1 fruit fly cellular context compared by ENCODE assay signal in genomic region chr3R:18049272-18050015, dm6.
TF ChIP-seq lines count a peak whose summit lies in the region.

No protein-coding gene starts in this region.

TF ChIP-seq in whole organism, embryonic, 481 proteins besides CTCF, POLR2A, EP300 and RAD21 (continued from another document and continues in another):
- TF ChIP-seq psq (GFP tag; optimal IDR thresholded peaks at IDR 0.05; lab: Kevin White, UChicago) (peak; percentile 30), nom (GFP tag; optimal IDR thresholded peaks at IDR 0.05; lab: Kevin White, UChicago) (no peak), Deaf1 (tag; optimal IDR thresholded peaks at IDR 0.05; lab: Kevin White, UChicago) (peak; percentile 45), Trl (optimal IDR thresholded peaks at IDR 0.05; lab: Kevin White, UChicago) (peak; percentile 59 to 80), Trl (GFP tag; optimal IDR thresholded peaks at IDR 0.05; lab: Kevin White, UChicago) (peak; percentile 16), CG14710 (tag; optimal IDR thresholded peaks at IDR 0.05; lab: Kevin White, UChicago) (peak; percentile 65), Tbp (GFP tag; optimal IDR thresholded peaks at IDR 0.05; lab: Kevin White, UChicago) (no peak), rib (GFP tag; IDR thresholded peaks at IDR 0.05; lab: Robert Waterston, UW) (0 out of 2 replicates have a peak, but pooled peaks have one; percentile 41), BEAF-32 (GFP tag; optimal IDR thresholded peaks at IDR 0.05; lab: Kevin White, UChicago) (no peak), kay (GFP tag; optimal IDR thresholded peaks at IDR 0.05; lab: Kevin White, UChicago) (peak; percentile 57), Meics (GFP tag; optimal IDR thresholded peaks at IDR 0.05; lab: Kevin White, UChicago) (peak; percentile 71), BtbVII (GFP tag; optimal IDR thresholded peaks at IDR 0.05; lab: Kevin White, UChicago) (peak; percentile 34), CG10979 (tag; optimal IDR thresholded peaks at IDR 0.05; lab: Kevin White, UChicago) (peak; percentile 83), Aef1 (GFP tag; IDR thresholded peaks at IDR 0.05; lab: Robert Waterston, UW) (no peak; the same call in 2 of the 3 replicates), CG17912 (GFP tag; optimal IDR thresholded peaks at IDR 0.05; lab: Kevin White, UChicago) (no peak), lov (optimal IDR thresholded peaks at IDR 0.05; lab: Kevin White, UChicago) (no peak), lov (GFP tag; IDR thresholded peaks at IDR 0.05; lab: Robert Waterston, UW) (no peak), fd64A (GFP tag; optimal IDR thresholded peaks at IDR 0.05; lab: Kevin White, UChicago) (no peak), CG11696 (GFP tag; IDR thresholded peaks at IDR 0.05; lab: Robert Waterston, UW) (no peak), Adf1 (GFP tag; IDR thresholded peaks at IDR 0.05; lab: Robert Waterston, UW) (no peak), gsb-n (tag; optimal IDR thresholded peaks at IDR 0.05; lab: Kevin White, UChicago) (peak; percentile 56), CG10366 (GFP tag; IDR thresholded peaks at IDR 0.05; lab: Robert Waterston, UW) (peak; percentile 37; the same call in 1 of the 2 replicates), dati (GFP tag; IDR thresholded peaks at IDR 0.05; lab: Robert Waterston, UW) (0 out of 2 replicates have a peak, but pooled peaks have one; percentile 8), az2 (GFP tag; optimal IDR thresholded peaks at IDR 0.05; lab: Kevin White, UChicago) (peak; percentile 76), CG10959 (GFP tag; IDR thresholded peaks at IDR 0.05; lab: Robert Waterston, UW) (peak; percentile 47; the same call in 1 of the 2 replicates), CG15696 (tag; optimal IDR thresholded peaks at IDR 0.05; lab: Kevin White, UChicago) (peak; percentile 62), sima (GFP tag; optimal IDR thresholded peaks at IDR 0.05; lab: Kevin White, UChicago) (no peak), CG14965 (GFP tag; optimal IDR thresholded peaks at IDR 0.05; lab: Kevin White, UChicago; ENCODE audit: borderline replicate concordance) (no peak), Sox100B (GFP tag; optimal IDR thresholded peaks at IDR 0.05; lab: Kevin White, UChicago) (peak; percentile 75), gcm2 (GFP tag; optimal IDR thresholded peaks at IDR 0.05; lab: Kevin White, UChicago) (peak; percentile 9), dmrt99B (tag; optimal IDR thresholded peaks at IDR 0.05; lab: Kevin White, UChicago) (peak; percentile 82), pum (GFP tag; optimal IDR thresholded peaks at IDR 0.05; lab: Kevin White, UChicago) (peak; percentile 28), ase (GFP tag; IDR thresholded peaks at IDR 0.05; lab: Robert Waterston, UW) (no peak), Oaz (GFP tag; IDR thresholded peaks at IDR 0.05; lab: Robert Waterston, UW) (no peak), CG6854 (GFP tag; optimal IDR thresholded peaks at IDR 0.05; lab: Kevin White, UChicago) (no peak), Oli (tag; optimal IDR thresholded peaks at IDR 0.05; lab: Kevin White, UChicago) (peak; percentile 84), CG7556 (GFP tag; optimal IDR thresholded peaks at IDR 0.05; lab: Kevin White, UChicago) (peak; percentile 84), fd3F (GFP tag; optimal IDR thresholded peaks at IDR 0.05; lab: Kevin White, UChicago) (peak; percentile 36), lbe (GFP tag; optimal IDR thresholded peaks at IDR 0.05; lab: Kevin White, UChicago) (no peak), D19A (tag; optimal IDR thresholded peaks at IDR 0.05; lab: Kevin White, UChicago) (peak; percentile 62), Hr39 (optimal IDR thresholded peaks at IDR 0.05; lab: Kevin White, UChicago) (no peak), sug (tag; optimal IDR thresholded peaks at IDR 0.05; lab: Kevin White, UChicago) (peak; percentile 24), CG17568 (GFP tag; optimal IDR thresholded peaks at IDR 0.05; lab: Kevin White, UChicago) (peak; percentile 20), CG10147 (GFP tag; optimal IDR thresholded peaks at IDR 0.05; lab: Kevin White, UChicago) (peak; percentile 15), emc (GFP tag; optimal IDR thresholded peaks at IDR 0.05; lab: Kevin White, UChicago) (no peak), ranshi (GFP tag; IDR thresholded peaks at IDR 0.05; lab: Robert Waterston, UW) (peak; percentile 57; the same call in 1 of the 2 replicates), Atf-2 (GFP tag; optimal IDR thresholded peaks at IDR 0.05; lab: Kevin White, UChicago) (no peak), ewg (GFP tag; optimal IDR thresholded peaks at IDR 0.05; lab: Kevin White, UChicago) (peak; percentile 59), HLH4C (GFP tag; IDR thresholded peaks at IDR 0.05; lab: Robert Waterston, UW; ENCODE audit: partially characterized antibody) (no peak), Xrp1 (GFP tag; IDR thresholded peaks at IDR 0.05; lab: Robert Waterston, UW) (peak; percentile 53; the same call in 1 of the 2 replicates), Pdp1 (GFP tag; optimal IDR thresholded peaks at IDR 0.05; lab: Kevin White, UChicago) (peak; percentile 30 to 57), scrt (GFP tag; optimal IDR thresholded peaks at IDR 0.05; lab: Kevin White, UChicago) (peak; percentile 18), sens-2 (GFP tag; IDR thresholded peaks at IDR 0.05; lab: Robert Waterston, UW) (no peak), CG6683 (GFP tag; optimal IDR thresholded peaks at IDR 0.05; lab: Kevin White, UChicago) (no peak), CG3847 (GFP tag; IDR thresholded peaks at IDR 0.05; lab: Robert Waterston, UW) (peak; percentile 35), CG1602 (GFP tag; optimal IDR thresholded peaks at IDR 0.05; lab: Kevin White, UChicago) (peak; percentile 85), CG7786 (GFP tag; optimal IDR thresholded peaks at IDR 0.05; lab: Kevin White, UChicago) (peak; percentile 8), H15 (GFP tag; IDR thresholded peaks at IDR 0.05; lab: Robert Waterston, UW) (0 out of 3 replicates have a peak, but pooled peaks have one; percentile 28), D19B (GFP tag; optimal IDR thresholded peaks at IDR 0.05; lab: Kevin White, UChicago) (peak; percentile 86), eve (GFP tag; optimal IDR thresholded peaks at IDR 0.05; lab: Kevin White, UChicago) (peak in 1 of 2 experiments; percentile 79), CG3995 (GFP tag; optimal IDR thresholded peaks at IDR 0.05; lab: Kevin White, UChicago) (no peak), slbo (GFP tag; IDR thresholded peaks at IDR 0.05; lab: Robert Waterston, UW) (peak; percentile 63), dysf (GFP tag; IDR thresholded peaks at IDR 0.05; lab: Robert Waterston, UW) (peak; percentile 68), Hmr (GFP tag; optimal IDR thresholded peaks at IDR 0.05; lab: Kevin White, UChicago) (peak; percentile 55), ato (GFP tag; IDR thresholded peaks at IDR 0.05; lab: Robert Waterston, UW; ENCODE audit: partially characterized antibody) (no peak), nerfin-1 (tag; optimal IDR thresholded peaks at IDR 0.05; lab: Kevin White, UChicago) (peak; percentile 36), Six4 (GFP tag; optimal IDR thresholded peaks at IDR 0.05; lab: Kevin White, UChicago) (peak; percentile 56), CG17802 (tag; optimal IDR thresholded peaks at IDR 0.05; lab: Kevin White, UChicago) (peak; percentile 7), PHDP (tag; optimal IDR thresholded peaks at IDR 0.05; lab: Kevin White, UChicago) (peak; percentile 76), dpn (GFP tag; optimal IDR thresholded peaks at IDR 0.05; lab: Kevin White, UChicago) (peak; percentile 35 to 80), CG16863 (GFP tag; optimal IDR thresholded peaks at IDR 0.05; lab: Kevin White, UChicago) (no peak), ATbp (GFP tag; optimal IDR thresholded peaks at IDR 0.05; lab: Kevin White, UChicago) (peak; percentile 61), trh (GFP tag; optimal IDR thresholded peaks at IDR 0.05; lab: Kevin White, UChicago) (peak; percentile 36), Drgx (GFP tag; IDR thresholded peaks at IDR 0.05; lab: Robert Waterston, UW) (peak; percentile 34; the same call in 1 of the 2 replicates), CG8944 (GFP tag; optimal IDR thresholded peaks at IDR 0.05; lab: Kevin White, UChicago) (no peak), ci (GFP tag; IDR thresholded peaks at IDR 0.05; lab: Robert Waterston, UW) (peak; percentile 12; the same call in 1 of the 3 replicates), CG18476 (GFP tag; optimal IDR thresholded peaks at IDR 0.05; lab: Kevin White, UChicago) (peak; percentile 40), z (GFP tag; IDR thresholded peaks at IDR 0.05; lab: Robert Waterston, UW) (peak; percentile 88), Hr3 (GFP tag; optimal IDR thresholded peaks at IDR 0.05; lab: Kevin White, UChicago) (peak; percentile 76), CG2202 (tag; optimal IDR thresholded peaks at IDR 0.05; lab: Kevin White, UChicago) (peak; percentile 43), CG9817 (tag; optimal IDR thresholded peaks at IDR 0.05; lab: Kevin White, UChicago) (peak; percentile 39), fru (optimal IDR thresholded peaks at IDR 0.05; lab: Kevin White, UChicago) (no peak), CG12659 (GFP tag; optimal IDR thresholded peaks at IDR 0.05; lab: Kevin White, UChicago) (peak; percentile 71), Dp (GFP tag; optimal IDR thresholded peaks at IDR 0.05; lab: Kevin White, UChicago) (no peak), CG18599 (GFP tag; optimal IDR thresholded peaks at IDR 0.05; lab: Kevin White, UChicago) (peak; percentile 47), Gug (GFP tag; IDR thresholded peaks at IDR 0.05; lab: Robert Waterston, UW) (peak; percentile 6; the same call in 1 of the 4 replicates), CG1529 (GFP tag; optimal IDR thresholded peaks at IDR 0.05; lab: Kevin White, UChicago) (peak; percentile 67), CG8388 (GFP tag; optimal IDR thresholded peaks at IDR 0.05; lab: Kevin White, UChicago) (peak; percentile 70), ro (GFP tag; IDR thresholded peaks at IDR 0.05; lab: Robert Waterston, UW) (no peak), CkIIα-i1 (GFP tag; IDR thresholded peaks at IDR 0.05; lab: Robert Waterston, UW) (no peak), sd (tag; optimal IDR thresholded peaks at IDR 0.05; lab: Kevin White, UChicago) (peak; percentile 15), CG31441 (GFP tag; IDR thresholded peaks at IDR 0.05; lab: Robert Waterston, UW) (peak; percentile 82), bcd (GFP tag; optimal IDR thresholded peaks at IDR 0.05; lab: Kevin White, UChicago) (peak; percentile 74), bsh (GFP tag; optimal IDR thresholded peaks at IDR 0.05; lab: Kevin White, UChicago) (peak; percentile 42 to 75), CG11560 (tag; IDR thresholded peaks at IDR 0.05; lab: Robert Waterston, UW) (0 out of 3 replicates have a peak, but pooled peaks have one; percentile 32), slou (GFP tag; optimal IDR thresholded peaks at IDR 0.05; lab: Kevin White, UChicago) (no peak), Awh (GFP tag; IDR thresholded peaks at IDR 0.05; lab: Robert Waterston, UW) (no peak), Max (GFP tag; optimal IDR thresholded peaks at IDR 0.05; lab: Kevin White, UChicago) (peak; percentile 53), CG18619 (GFP tag; optimal IDR thresholded peaks at IDR 0.05; lab: Kevin White, UChicago) (peak; percentile 72), lab (GFP tag; optimal IDR thresholded peaks at IDR 0.05; lab: Kevin White, UChicago) (peak; percentile 45), wek (GFP tag; optimal IDR thresholded peaks at IDR 0.05; lab: Kevin White, UChicago) (no peak), CG13894 (tag; optimal IDR thresholded peaks at IDR 0.05; lab: Kevin White, UChicago) (no peak), CG15601 (tag; optimal IDR thresholded peaks at IDR 0.05; lab: Kevin White, UChicago) (peak; percentile 55), MBD-R2 (GFP tag; IDR thresholded peaks at IDR 0.05; lab: Robert Waterston, UW) (0 out of 2 replicates have a peak, but pooled peaks have one; percentile 15), CG14667 (GFP tag; IDR thresholded peaks at IDR 0.05; lab: Robert Waterston, UW) (no peak), esg (GFP tag; conservative IDR thresholded peaks at IDR 0.05; lab: Robert Waterston, UW) (peak; percentile 60), Rx (GFP tag; IDR thresholded peaks at IDR 0.05; lab: Robert Waterston, UW) (0 out of 2 replicates have a peak, but pooled peaks have one; percentile 22), run (tag; optimal IDR thresholded peaks at IDR 0.05; lab: Kevin White, UChicago) (peak; percentile 66), oc (tag; optimal IDR thresholded peaks at IDR 0.05; lab: Kevin White, UChicago) (peak; percentile 34), CG8924 (tag; optimal IDR thresholded peaks at IDR 0.05; lab: Kevin White, UChicago) (peak; percentile 80), stwl (tag; optimal IDR thresholded peaks at IDR 0.05; lab: Kevin White, UChicago) (no peak), lola (GFP tag; optimal IDR thresholded peaks at IDR 0.05; lab: Kevin White, UChicago) (peak in 1 of 3 experiments; percentile 89), Scr (GFP tag; IDR thresholded peaks at IDR 0.05; lab: Robert Waterston, UW; ENCODE audit: partially characterized antibody) (0 out of 2 replicates have a peak, but pooled peaks have one; percentile 10), Mad (GFP tag; optimal IDR thresholded peaks at IDR 0.05; lab: Kevin White, UChicago) (peak; percentile 10), gro (GFP tag; optimal IDR thresholded peaks at IDR 0.05; lab: Kevin White, UChicago) (no peak), YL-1 (GFP tag; optimal IDR thresholded peaks at IDR 0.05; lab: Kevin White, UChicago) (no peak), HHEX (GFP tag; optimal IDR thresholded peaks at IDR 0.05; lab: Kevin White, UChicago) (peak; percentile 55), mirr (GFP tag; optimal IDR thresholded peaks at IDR 0.05; lab: Kevin White, UChicago) (no peak), Rfx (GFP tag; IDR thresholded peaks at IDR 0.05; lab: Robert Waterston, UW) (peak; percentile 52; the same call in 1 of the 2 replicates), CG4854 (GFP tag; optimal IDR thresholded peaks at IDR 0.05; lab: Kevin White, UChicago) (peak; percentile 35), CG13624 (GFP tag; optimal IDR thresholded peaks at IDR 0.05; lab: Kevin White, UChicago) (peak; percentile 6), CG12104 (GFP tag; optimal IDR thresholded peaks at IDR 0.05; lab: Kevin White, UChicago) (peak; percentile 49), otp (GFP tag; IDR thresholded peaks at IDR 0.05; lab: Robert Waterston, UW) (no peak), gem (tag; optimal IDR thresholded peaks at IDR 0.05; lab: Kevin White, UChicago) (peak; percentile 90), CG14860 (GFP tag; IDR thresholded peaks at IDR 0.05; lab: Robert Waterston, UW; ENCODE audit: partially characterized antibody) (no peak), Sox102F (GFP tag; optimal IDR thresholded peaks at IDR 0.05; lab: Kevin White, UChicago) (peak; percentile 71), HLH3B (GFP tag; IDR thresholded peaks at IDR 0.05; lab: Robert Waterston, UW) (no peak), Lhr (GFP tag; optimal IDR thresholded peaks at IDR 0.05; lab: Kevin White, UChicago) (peak; percentile 49), CG18011 (GFP tag; optimal IDR thresholded peaks at IDR 0.05; lab: Kevin White, UChicago) (peak; percentile 31), CG17361 (GFP tag; IDR thresholded peaks at IDR 0.05; lab: Robert Waterston, UW) (peak; percentile 93)
